Worm (Caenorhabditis elegans) whole organism, late embryonic: ENCODE measurements around the gene K11E4.6.

Experiments
- Y22D7AL.16 ChIP-seq: sonication (generic microtip); optimal IDR thresholded peaks from 2 replicates; lab custom pipeline; 2016; ENCODE audit warnings: missing genetic modification characterization, missing compliant biosample characterization
- ceh-14 ChIP-seq: sonication (generic microtip); optimal IDR thresholded peaks from 2 replicates; lab custom pipeline; 2016; ENCODE audit warnings: missing genotype, missing genetic modification characterization, missing compliant biosample characterization
- ceh-9 ChIP-seq: sonication (generic microtip); optimal IDR thresholded peaks from 2 replicates; lab custom pipeline; 2016; ENCODE audit warnings: mild to moderate bottlenecking, missing genetic modification characterization, inconsistent platforms, missing compliant biosample characterization
- dve-1 ChIP-seq: sonication (generic microtip); optimal IDR thresholded peaks from 2 replicates; lab custom pipeline; 2017; ENCODE audit warnings: antibody characterized with exemption, mild to moderate bottlenecking, missing genetic modification characterization, missing compliant biosample characterization
- eyg-1 ChIP-seq: sonication (generic microtip); optimal IDR thresholded peaks from 2 replicates; lab custom pipeline; 2016; ENCODE audit warnings: missing genotype, missing genetic modification characterization, missing compliant biosample characterization
- fkh-6 ChIP-seq: sonication (generic microtip); optimal IDR thresholded peaks from 2 replicates; lab custom pipeline; 2016; ENCODE audit warnings: missing genetic modification characterization, missing compliant biosample characterization
- nfya-1 ChIP-seq: sonication (generic microtip); optimal IDR thresholded peaks from 2 replicates; lab custom pipeline; 2017; ENCODE audit warnings: missing genetic modification characterization, mild to moderate bottlenecking, missing compliant biosample characterization, antibody characterized with exemption, moderate library complexity
- pag-3 ChIP-seq: sonication (generic microtip); optimal IDR thresholded peaks from 2 replicates; lab custom pipeline; 2016; ENCODE audit warnings: missing compliant biosample characterization, missing genetic modification characterization, borderline replicate concordance
- pqm-1 ChIP-seq: sonication (generic microtip); optimal IDR thresholded peaks from 2 replicates; lab custom pipeline; 2016; ENCODE audit warnings: missing genetic modification characterization, missing compliant biosample characterization
- zip-5 ChIP-seq: sonication (generic microtip); optimal IDR thresholded peaks from 2 replicates; lab custom pipeline; 2016; ENCODE audit warnings: missing genetic modification characterization, missing compliant biosample characterization

ce11 chrX:13711909-13712308 is 12.6 kb upstream of the K11E4.6 start, which contains the start of gene K02D3.2:
- TF ChIP-seq Y22D7AL.16 (tag; lab: Kevin White, UChicago), result no peak
- no peak for TF ChIP-seq ceh-14 (tag; lab: Kevin White, UChicago)
- TF ChIP-seq dve-1, result no peak
- TF ChIP-seq pqm-1 (tag; lab: Kevin White, UChicago), result no peak
- TF ChIP-seq eyg-1 (tag; lab: Kevin White, UChicago), result no peak
- TF ChIP-seq pag-3 (tag; lab: Kevin White, UChicago), result no peak
- no peak for TF ChIP-seq ceh-9 (tag; lab: Kevin White, UChicago)
- TF ChIP-seq fkh-6 (tag; lab: Kevin White, UChicago), result no peak
- TF ChIP-seq zip-5 (tag; lab: Kevin White, UChicago), result no peak
- no peak for TF ChIP-seq nfya-1 (tag; lab: Kevin White, UChicago)
